Worm (Caenorhabditis elegans) whole organism, midembryonic: Measurements from ENCODE around the gene ftr-1.

ENCODE experiments used
- flt-1 ChIP-seq: fragments of 200-800 bp; sonication (Bioruptor generic); IDR thresholded peaks from 2 replicates; pipeline ENCODE4 v1.3.6; 2022; ENCODE audit warnings: missing genetic modification characterization, missing compliant biosample characterization
- klf-2 ChIP-seq: fragments of 200-800 bp; sonication (Bioruptor generic); conservative IDR thresholded peaks from 2 replicates; pipeline ENCODE4 v1.3.6; 2022; ENCODE audit warnings: missing genetic modification reagents, missing genetic modification characterization, missing compliant biosample characterization
- ref-1 ChIP-seq: fragments of 200-800 bp; sonication (Bioruptor generic); conservative IDR thresholded peaks from 2 replicates; pipeline ENCODE4 v1.3.6; 2022; ENCODE audit warnings: missing genetic modification reagents, missing genetic modification characterization, missing compliant biosample characterization
- ztf-23 ChIP-seq: fragments of 200-800 bp; sonication (Bioruptor generic); IDR thresholded peaks from 2 replicates; pipeline ENCODE4 v1.3.6; 2022; ENCODE audit warnings: missing genetic modification reagents, missing genetic modification characterization, missing compliant biosample characterization

DNA sequence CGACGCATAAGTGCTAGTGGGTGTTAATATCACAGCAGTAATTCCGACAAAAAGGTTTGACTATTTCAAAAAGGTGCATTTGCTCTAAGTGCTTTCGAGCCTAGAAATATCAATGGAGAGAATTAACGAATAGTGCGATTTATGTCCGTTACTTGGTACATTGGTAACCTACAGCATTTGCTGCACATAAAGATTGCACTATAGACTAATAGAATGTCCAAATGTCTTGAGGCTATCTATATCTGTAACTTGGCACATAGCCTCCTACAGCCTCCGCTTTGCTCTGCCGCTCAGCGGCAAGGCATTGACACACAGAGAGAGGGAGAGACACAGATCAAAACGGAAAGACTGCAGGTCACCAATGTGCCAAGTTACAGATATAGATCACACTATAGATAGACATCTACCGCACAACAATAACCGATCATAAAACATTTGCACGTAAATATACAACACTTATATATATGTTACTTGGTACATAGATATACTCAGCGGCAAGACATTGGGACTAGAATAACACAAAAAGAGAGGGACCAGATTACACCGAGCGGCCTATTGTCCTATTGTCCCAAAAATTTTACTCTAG lies 1.2 kb upstream of the ftr-1 start, which contains the start of the genes srh-217 and Y113G7B.28:
- TF ChIP-seq flt-1 (GFP tag; lab: Robert Waterston, UW) (no peak), ref-1 (no peak), klf-2 (GFP tag; lab: Robert Waterston, UW) (no peak), ztf-23 (no peak)
